Worm (Caenorhabditis elegans): Measurements from ENCODE around the gene pcp-3.

pcp-3 gene

DNA sequence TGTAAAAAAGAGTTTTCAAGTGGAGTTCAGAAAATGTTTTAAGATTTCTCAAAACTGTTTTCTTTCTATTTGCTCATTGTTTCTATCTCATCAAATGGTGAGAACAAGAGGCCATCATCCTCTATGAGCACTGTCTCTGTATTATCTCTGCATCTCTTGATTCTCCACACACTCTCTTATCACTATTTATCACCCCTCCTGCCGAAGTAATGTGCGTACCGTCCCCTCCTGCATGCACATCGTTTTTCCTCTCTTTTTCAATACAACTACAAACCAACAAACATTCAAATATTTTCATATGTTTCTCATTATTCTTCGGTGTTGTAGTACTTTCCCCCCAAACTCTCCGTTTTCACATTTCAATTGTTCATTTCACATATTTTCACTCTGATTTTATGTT is 42.4 kb downstream of the pcp-3 start (continued):
- TF ChIP-seq daf-8 (GFP tag; IDR thresholded peaks at IDR 0.05), result no peak
- TF ChIP-seq daf-16 (GFP tag; optimal IDR thresholded peaks at IDR 0.05), result no peak
- peak; percentile 38 for TF ChIP-seq daf-16 (tag; optimal IDR thresholded peaks at IDR 0.05)
- TF ChIP-seq mxl-3 (GFP tag; optimal IDR thresholded peaks at IDR 0.05), result peak; percentile 10
- TF ChIP-seq Y5F2A.4 (GFP tag; optimal IDR thresholded peaks at IDR 0.05), result no peak
- no peak for TF ChIP-seq T26A8.4 (GFP tag; IDR thresholded peaks at IDR 0.05)
- TF ChIP-seq egl-43 (GFP tag; IDR thresholded peaks at IDR 0.05), result no peak

ce11 chrIV:9114078-9114477 is 44.7 kb downstream of the pcp-3 start:
- no peak for TF ChIP-seq ctbp-1 (GFP tag; IDR thresholded peaks at IDR 0.05)
- TF ChIP-seq daf-12 (tag; optimal IDR thresholded peaks at IDR 0.05), result no peak
- TF ChIP-seq nhr-6 (tag; optimal IDR thresholded peaks at IDR 0.05), result peak; percentile 57
- peak; percentile 13 for TF ChIP-seq dve-1 (tag; optimal IDR thresholded peaks at IDR 0.05; ENCODE audit: insufficient read depth)
- no peak for TF ChIP-seq ZK337.2 (GFP tag; IDR thresholded peaks at IDR 0.05)

ce11 chrIV:9112019-9112418 is 46.8 kb downstream of the pcp-3 start:
- no peak for TF ChIP-seq rbr-2 (tag; optimal IDR thresholded peaks at IDR 0.05)
- TF ChIP-seq hlh-11 (tag; optimal IDR thresholded peaks at IDR 0.05), result peak; percentile 72
- TF ChIP-seq attf-4 (tag; optimal IDR thresholded peaks at IDR 0.05), result no peak
- peak; percentile 64 for TF ChIP-seq cey-2 (tag; optimal IDR thresholded peaks at IDR 0.05; ENCODE audit: borderline replicate concordance, insufficient read depth)
- peak; percentile 57 for TF ChIP-seq dve-1 (tag; optimal IDR thresholded peaks at IDR 0.05; ENCODE audit: insufficient read depth)
- no peak for TF ChIP-seq zfp-2 (tag; optimal IDR thresholded peaks at IDR 0.05)
- no peak for TF ChIP-seq ceh-44 (GFP tag; IDR thresholded peaks at IDR 0.05)
- no peak for TF ChIP-seq mdl-1 (tag; optimal IDR thresholded peaks at IDR 0.05)
- peak; percentile 68 for TF ChIP-seq mxl-3 (GFP tag; optimal IDR thresholded peaks at IDR 0.05)
- no peak for TF ChIP-seq lin-39 (tag; optimal IDR thresholded peaks at IDR 0.05)
- TF ChIP-seq dpl-1 (GFP tag; optimal IDR thresholded peaks at IDR 0.05), result peak; percentile 15
- no peak for TF ChIP-seq jun-1 (tag; optimal IDR thresholded peaks at IDR 0.05)
- peak; percentile 91 for TF ChIP-seq pqm-1 (tag; optimal IDR thresholded peaks at IDR 0.05)
- TF ChIP-seq ZK546.5 (tag; optimal IDR thresholded peaks at IDR 0.05), result no peak
- no peak for TF ChIP-seq unc-39 (tag; optimal IDR thresholded peaks at IDR 0.05)
- TF ChIP-seq hlh-30 (tag; optimal IDR thresholded peaks at IDR 0.05; ENCODE audit: insufficient read depth), result peak; percentile 18
- TF ChIP-seq dmd-9 (GFP tag; IDR thresholded peaks at IDR 0.05), result no peak
- TF ChIP-seq mep-1 (tag; optimal IDR thresholded peaks at IDR 0.05), result no peak
- TF ChIP-seq F10B5.3 (tag; optimal IDR thresholded peaks at IDR 0.05), result no peak
- TF ChIP-seq lim-7 (GFP tag; IDR thresholded peaks at IDR 0.05), result no peak
- no peak for TF ChIP-seq daf-12 (tag; optimal IDR thresholded peaks at IDR 0.05)
- peak; percentile 70 for TF ChIP-seq dmd-6 (GFP tag; IDR thresholded peaks at IDR 0.05)
- no peak for TF ChIP-seq daf-16 (GFP tag; optimal IDR thresholded peaks at IDR 0.05)
- TF ChIP-seq daf-16 (tag; optimal IDR thresholded peaks at IDR 0.05), result peak; percentile 52
- TF ChIP-seq ZK337.2 (GFP tag; IDR thresholded peaks at IDR 0.05), result no peak
- no peak for TF ChIP-seq lin-13 (GFP tag; optimal IDR thresholded peaks at IDR 0.05)
- TF ChIP-seq nhr-28 (tag; optimal IDR thresholded peaks at IDR 0.05), result peak; percentile 80

- TF ChIP-seq zfp-3 (GFP tag; conservative IDR thresholded peaks at IDR 0.05) (no peak), zip-11 (GFP tag; IDR thresholded peaks at IDR 0.05) (no peak)
Observed at ce11 chrIV:9108631-9109030, 50.2 kb downstream of the pcp-3 start, which contains the start of gene aly-1. Gene aly-1 (plus strand): TSS chrIV:9108931.

ce11 chrIV:9107464-9107863 is 51.4 kb downstream of the pcp-3 start:
- TF ChIP-seq dpl-1 (GFP tag; optimal IDR thresholded peaks at IDR 0.05) (peak; percentile 42), pha-4 (GFP tag; IDR thresholded peaks at IDR 0.05) (no peak), pha-4 (tag; optimal IDR thresholded peaks at IDR 0.05) (peak; percentile 66), tag-97 (GFP tag; IDR thresholded peaks at IDR 0.05) (no peak), hlh-30 (tag; optimal IDR thresholded peaks at IDR 0.05; ENCODE audit: insufficient read depth) (peak; percentile 26), unc-62 (GFP tag; optimal IDR thresholded peaks at IDR 0.05 in 1 of 2) (no peak), unc-62 (tag; optimal IDR thresholded peaks at IDR 0.05) (no peak), daf-16 (GFP tag; optimal IDR thresholded peaks at IDR 0.05) (no peak), daf-16 (tag; optimal IDR thresholded peaks at IDR 0.05) (peak; percentile 34), hlh-11 (tag; optimal IDR thresholded peaks at IDR 0.05) (no peak), set-16 (GFP tag; IDR thresholded peaks at IDR 0.05) (no peak), lsy-2 (tag; optimal IDR thresholded peaks at IDR 0.05) (peak in 1 of 2 experiments; percentile 67), nhr-6 (tag; optimal IDR thresholded peaks at IDR 0.05) (peak; percentile 62), nhr-28 (tag; optimal IDR thresholded peaks at IDR 0.05) (peak; percentile 30), rbr-2 (tag; optimal IDR thresholded peaks at IDR 0.05) (peak; percentile 35), jun-1 (tag; optimal IDR thresholded peaks at IDR 0.05) (no peak), lin-38 (GFP tag; IDR thresholded peaks at IDR 0.05) (peak; percentile 68), pqm-1 (tag; optimal IDR thresholded peaks at IDR 0.05) (peak; percentile 22), mep-1 (tag; optimal IDR thresholded peaks at IDR 0.05) (peak; percentile 60), T20F7.1 (GFP tag; optimal IDR thresholded peaks at IDR 0.05) (peak; percentile 33)

All from whole organism, L4 larva.